Fruit fly (Drosophila melanogaster): ENCODE data around the gene CG43347.

- TF ChIP-seq CG5204 (GFP tag; optimal IDR thresholded peaks at IDR 0.05) (no peak), kay (GFP tag; ENCODE audit: borderline replicate concordance) (no peak), cnc (optimal IDR thresholded peaks at IDR 0.05) (no peak), CG1620 (GFP tag; optimal IDR thresholded peaks at IDR 0.05) (no peak), pad (GFP tag; optimal IDR thresholded peaks at IDR 0.05) (no peak), CG12768 (GFP tag; optimal IDR thresholded peaks at IDR 0.05) (no peak), bab1 (GFP tag; optimal IDR thresholded peaks at IDR 0.05) (peak; percentile 75), CG7045 (GFP tag; optimal IDR thresholded peaks at IDR 0.05) (no peak), Crg-1 (GFP tag; optimal IDR thresholded peaks at IDR 0.05) (no peak), CG33017 (tag; optimal IDR thresholded peaks at IDR 0.05) (no peak), Mnt (GFP tag; optimal IDR thresholded peaks at IDR 0.05) (no peak), Clk (GFP tag; optimal IDR thresholded peaks at IDR 0.05) (no peak)
These were observed 35.5 kb downstream of the CG43347 start for dm6 chrX:10584461-10584860.

Data from whole organism, adult.